Worm (Caenorhabditis elegans): ENCODE data around the gene npp-18.

npp-18 gene

ce11 chrIII:13328911-13329310 lies 32.3 kb downstream of the npp-18 start:
- no peak for TF ChIP-seq ama-1 (optimal IDR thresholded peaks at IDR 0.05)
- no peak for TF ChIP-seq nhr-23 (tag; optimal IDR thresholded peaks at IDR 0.05)
- no peak for TF ChIP-seq snpc-4 (tag; optimal IDR thresholded peaks at IDR 0.05)

ce11 chrIII:13333754-13334153 lies 37.1 kb downstream of the npp-18 start, which contains the start of gene sdz-20:
Gene sdz-20, plus strand, starts transcription at chrIII:13334054.
- TF ChIP-seq nhr-10 (tag; optimal IDR thresholded peaks at IDR 0.05) (no peak), ztf-1 (GFP tag; conservative IDR thresholded peaks at IDR 0.05) (no peak), ztf-4 (tag; optimal IDR thresholded peaks at IDR 0.05) (no peak), snpc-4 (tag; optimal IDR thresholded peaks at IDR 0.05) (no peak), R02D3.7 (tag; optimal IDR thresholded peaks at IDR 0.05) (no peak), elt-3 (tag; optimal IDR thresholded peaks at IDR 0.05) (no peak), ztf-11 (tag; optimal IDR thresholded peaks at IDR 0.05) (no peak), nhr-129 (tag; optimal IDR thresholded peaks at IDR 0.05) (no peak), alr-1 (tag; optimal IDR thresholded peaks at IDR 0.05) (no peak), blmp-1 (tag; optimal IDR thresholded peaks at IDR 0.05; ENCODE audit: insufficient read depth) (no peak), sma-9 (GFP tag; optimal IDR thresholded peaks at IDR 0.05) (no peak), sma-9 (tag; optimal IDR thresholded peaks at IDR 0.05) (no peak), lin-11 (tag; optimal IDR thresholded peaks at IDR 0.05) (no peak), skn-1 (tag; optimal IDR thresholded peaks at IDR 0.05) (no peak), mbf-1 (tag; optimal IDR thresholded peaks at IDR 0.05) (no peak), F13H6.1 (tag; optimal IDR thresholded peaks at IDR 0.05) (no peak), elt-1 (tag; optimal IDR thresholded peaks at IDR 0.05) (no peak), dmd-4 (tag; optimal IDR thresholded peaks at IDR 0.05) (no peak)

- TF ChIP-seq gmeb-1 (tag; optimal IDR thresholded peaks at IDR 0.05) = no peak
- TF ChIP-seq aly-2 (tag; optimal IDR thresholded peaks at IDR 0.05) = no peak
- TF ChIP-seq lsy-2 (tag; optimal IDR thresholded peaks at IDR 0.05) = no peak
- TF ChIP-seq mdl-1 (tag; optimal IDR thresholded peaks at IDR 0.05) = no peak
- TF ChIP-seq unc-62 (GFP tag; optimal IDR thresholded peaks at IDR 0.05) = no peak
- no peak for TF ChIP-seq peb-1 (tag; optimal IDR thresholded peaks at IDR 0.05)
These were observed 43.0 kb downstream of the npp-18 start, which contains the start of gene F53A2.3 for ce11 chrIII:13339672-13340071. Gene F53A2.3, minus strand, starts transcription at chrIII:13339772.

ce11 chrIII:13340504-13341274 lies 44.0 kb downstream of the npp-18 start:
- TF ChIP-seq lin-13 (GFP tag; optimal IDR thresholded peaks at IDR 0.05) = peak; percentile 68
- peak; percentile 46 for TF ChIP-seq unc-55 (GFP tag; optimal IDR thresholded peaks at IDR 0.05)
- TF ChIP-seq dmd-4 (tag; optimal IDR thresholded peaks at IDR 0.05) = no peak
- no peak for TF ChIP-seq ztf-11 (tag; optimal IDR thresholded peaks at IDR 0.05)
- TF ChIP-seq unc-39 (tag; optimal IDR thresholded peaks at IDR 0.05) = no peak
- TF ChIP-seq ztf-1 (GFP tag; conservative IDR thresholded peaks at IDR 0.05) = no peak
- TF ChIP-seq crh-2 (tag; optimal IDR thresholded peaks at IDR 0.05) = no peak
- peak; percentile 66 for TF ChIP-seq gmeb-1 (tag; optimal IDR thresholded peaks at IDR 0.05)
- TF ChIP-seq egl-27 (tag; optimal IDR thresholded peaks at IDR 0.05) = no peak
- TF ChIP-seq lsy-2 (tag; optimal IDR thresholded peaks at IDR 0.05) = peak in 1 of 2 experiments; percentile 72

- TF ChIP-seq Y55F3AM.14 (GFP tag; optimal IDR thresholded peaks at IDR 0.05) = no peak
- TF ChIP-seq nhr-129 (tag; optimal IDR thresholded peaks at IDR 0.05) = no peak
- TF ChIP-seq lin-13 (GFP tag; optimal IDR thresholded peaks at IDR 0.05) = no peak
- no peak for TF ChIP-seq elt-1 (tag; optimal IDR thresholded peaks at IDR 0.05)
- no peak for TF ChIP-seq mab-5 (tag; optimal IDR thresholded peaks at IDR 0.05)
- no peak for TF ChIP-seq unc-62 (GFP tag; optimal IDR thresholded peaks at IDR 0.05)
- no peak for TF ChIP-seq nhr-77 (tag; optimal IDR thresholded peaks at IDR 0.05)
- TF ChIP-seq nhr-12 (tag; optimal IDR thresholded peaks at IDR 0.05) = no peak
- no peak for TF ChIP-seq nhr-21 (tag; optimal IDR thresholded peaks at IDR 0.05)
- no peak for TF ChIP-seq nhr-23 (tag; optimal IDR thresholded peaks at IDR 0.05)
- TF ChIP-seq mdl-1 (tag; optimal IDR thresholded peaks at IDR 0.05) = no peak
- TF ChIP-seq elt-3 (tag; optimal IDR thresholded peaks at IDR 0.05) = no peak
- TF ChIP-seq ztf-4 (tag; optimal IDR thresholded peaks at IDR 0.05) = no peak
- no peak for TF ChIP-seq blmp-1 (tag; optimal IDR thresholded peaks at IDR 0.05; ENCODE audit: insufficient read depth)
These were observed 44.6 kb downstream of the npp-18 start, which contains the start of gene nud-1 for ce11 chrIII:13341275-13341626. Gene nud-1, plus strand, starts transcription at chrIII:13341527.

Data from whole organism, L2 larva.